Fruit fly (Drosophila melanogaster): ENCODE measurements around the gene Pcyt2.

Pcyt2 gene

dm6 chr3L:1553193-1553592 is at the start of gene Pcyt2:
Gene Pcyt2, plus strand, starts transcription at chr3L:1553493.
- TF ChIP-seq CG8478 (optimal IDR thresholded peaks at IDR 0.05) (no peak), CTCF (optimal IDR thresholded peaks at IDR 0.05) (no peak)

- TF ChIP-seq CG8478 (optimal IDR thresholded peaks at IDR 0.05), result no peak
- no peak for TF ChIP-seq CTCF (optimal IDR thresholded peaks at IDR 0.05)
Observed at dm6 chr3L:1515820-1516540, 37.3 kb upstream of the Pcyt2 start.

- TF ChIP-seq CG8478 (optimal IDR thresholded peaks at IDR 0.05) (no peak), CTCF (optimal IDR thresholded peaks at IDR 0.05) (no peak)
Observed at dm6 chr3L:1516631-1517273, 36.5 kb upstream of the Pcyt2 start, which contains the start of gene cue. Gene cue, minus strand, starts transcription at chr3L:1517271.

DNA sequence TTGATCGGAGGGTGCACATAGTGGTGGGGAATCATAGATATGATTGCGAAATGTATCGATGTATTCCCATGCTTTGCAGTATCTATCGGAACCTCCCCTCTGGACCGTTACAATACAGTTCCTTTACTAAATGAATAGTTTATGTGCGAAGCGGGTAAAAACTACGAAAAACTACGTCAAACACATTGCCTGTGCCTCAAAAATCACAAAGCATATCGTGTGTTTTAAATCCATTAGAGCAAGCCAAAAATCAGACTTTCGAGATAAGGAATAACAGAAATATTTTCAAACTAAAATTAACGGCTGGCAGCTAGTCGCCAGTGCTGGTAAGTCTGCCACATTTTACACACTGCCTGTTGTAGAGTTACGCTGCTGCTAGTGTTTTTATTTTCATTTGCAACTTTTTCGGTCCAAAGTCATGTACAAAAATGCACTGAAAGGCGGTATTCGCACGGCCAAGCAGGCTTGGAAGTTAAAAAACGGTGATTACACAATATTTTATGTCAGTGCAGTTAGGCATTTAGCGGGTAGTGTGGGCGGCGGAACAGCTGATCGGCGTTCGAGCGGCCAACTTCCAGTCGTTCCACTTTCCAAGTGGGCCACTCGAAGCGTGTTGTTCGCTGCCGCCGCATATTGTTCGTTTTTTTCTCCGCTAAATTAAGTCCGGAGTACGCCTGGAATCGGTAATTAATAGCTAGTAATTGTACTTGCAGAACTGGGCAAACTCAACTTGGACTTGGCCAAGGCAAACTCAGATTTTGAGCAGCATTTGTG is 35.8 kb upstream of the Pcyt2 start:
- TF ChIP-seq CG8478 (optimal IDR thresholded peaks at IDR 0.05) (no peak), CTCF (optimal IDR thresholded peaks at IDR 0.05) (peak in 1 of 2 experiments; percentile 12)

- TF ChIP-seq CTCF (optimal IDR thresholded peaks at IDR 0.05) (no peak), CG8478 (optimal IDR thresholded peaks at IDR 0.05) (no peak)
Observed at dm6 chr3L:1518715-1519603, 34.3 kb upstream of the Pcyt2 start.

dm6 chr3L:1531159-1531558 is 22.1 kb upstream of the Pcyt2 start, which contains the start of gene Ir62a:
Gene Ir62a, minus strand, starts transcription at chr3L:1531259.
- TF ChIP-seq CG8478 (optimal IDR thresholded peaks at IDR 0.05) (no peak), CTCF (optimal IDR thresholded peaks at IDR 0.05) (no peak)

DNA sequence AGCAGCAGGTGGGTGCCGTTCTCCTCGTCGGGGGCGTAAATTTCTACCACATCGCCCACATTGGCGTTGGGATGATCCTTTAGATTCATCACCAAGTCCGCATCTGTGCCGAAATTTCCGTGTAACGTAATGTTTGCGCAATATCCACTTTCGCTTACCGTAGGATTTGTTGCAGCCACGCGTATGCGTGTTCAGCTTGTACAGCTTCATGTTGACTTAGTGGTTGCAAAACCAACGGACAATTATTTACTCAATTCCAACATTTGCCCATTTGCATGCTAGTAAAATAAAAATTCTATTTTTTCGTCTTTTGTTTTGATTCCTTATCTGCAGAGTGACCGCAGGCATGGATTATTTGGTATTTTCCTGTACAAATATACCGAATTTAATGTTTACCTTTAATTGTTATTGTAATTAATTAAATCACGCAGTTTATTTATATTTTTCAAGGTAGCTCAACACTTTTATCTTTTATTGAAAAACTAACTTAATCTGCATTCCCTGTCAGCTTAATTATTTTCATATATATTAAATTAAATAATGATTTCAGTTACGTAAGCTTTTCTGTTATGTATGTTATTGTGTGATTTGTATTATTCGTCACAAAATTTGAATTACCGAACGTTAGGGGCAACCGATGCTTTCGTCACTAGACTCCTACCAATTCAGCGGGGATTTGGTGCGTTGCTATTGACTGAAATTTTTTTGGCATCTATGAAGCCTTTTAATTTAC is 19.4 kb upstream of the Pcyt2 start, which contains the start of gene Iml1:
TSS of gene Iml1 (minus strand) at position 336 of the 733 bp plus-strand sequence.
- TF ChIP-seq CG8478 (optimal IDR thresholded peaks at IDR 0.05), result no peak
- TF ChIP-seq CTCF (optimal IDR thresholded peaks at IDR 0.05), result no peak

DNA sequence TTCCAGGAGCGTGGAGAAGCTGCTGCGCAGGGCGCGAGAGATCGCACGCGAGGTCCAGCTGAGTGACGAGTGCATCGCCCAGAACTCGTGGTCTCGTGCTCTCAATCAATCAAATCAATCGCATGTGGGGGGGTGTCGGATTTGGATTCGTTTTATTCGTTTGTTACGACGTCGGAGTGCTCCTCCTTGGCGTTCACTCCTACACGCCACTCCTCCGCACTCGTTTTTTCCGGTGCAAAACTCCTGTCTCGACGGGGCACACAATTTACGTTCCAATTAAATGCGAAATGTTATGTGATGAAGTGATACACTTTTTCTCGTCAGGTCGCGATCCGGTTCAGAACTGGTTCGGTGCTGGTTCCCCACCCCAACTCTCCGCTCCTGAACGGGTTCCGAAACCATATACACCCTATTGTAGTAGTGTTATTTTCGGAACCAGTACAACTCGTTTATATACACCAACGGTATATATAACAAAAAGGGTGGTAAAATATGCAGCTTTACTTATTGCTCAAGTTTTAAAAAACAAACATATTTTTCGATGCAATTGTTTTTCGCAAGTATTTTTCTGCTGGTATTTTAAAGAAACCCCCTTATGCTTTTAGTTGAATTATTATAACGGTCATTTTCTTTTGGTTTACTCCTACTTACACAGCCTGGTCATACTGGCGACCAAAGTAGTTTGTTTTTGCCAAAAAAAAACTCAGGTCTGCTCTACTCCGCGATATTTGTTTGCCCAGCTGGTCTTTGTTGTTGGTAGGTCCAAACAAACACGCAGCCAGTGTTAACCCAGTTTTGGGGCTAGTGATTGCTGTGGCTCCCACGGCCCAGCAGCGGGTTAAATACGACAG is 16.6 kb upstream of the Pcyt2 start, which contains the start of the genes CG12091 and pns:
TSS of gene CG12091 (minus strand) at position 349 of the 851 bp plus-strand sequence.
TSS of gene pns (plus strand) at position 651 of the 851 bp plus-strand sequence.
- TF ChIP-seq CG8478 (optimal IDR thresholded peaks at IDR 0.05) (no peak), CTCF (optimal IDR thresholded peaks at IDR 0.05) (no peak)

DNA sequence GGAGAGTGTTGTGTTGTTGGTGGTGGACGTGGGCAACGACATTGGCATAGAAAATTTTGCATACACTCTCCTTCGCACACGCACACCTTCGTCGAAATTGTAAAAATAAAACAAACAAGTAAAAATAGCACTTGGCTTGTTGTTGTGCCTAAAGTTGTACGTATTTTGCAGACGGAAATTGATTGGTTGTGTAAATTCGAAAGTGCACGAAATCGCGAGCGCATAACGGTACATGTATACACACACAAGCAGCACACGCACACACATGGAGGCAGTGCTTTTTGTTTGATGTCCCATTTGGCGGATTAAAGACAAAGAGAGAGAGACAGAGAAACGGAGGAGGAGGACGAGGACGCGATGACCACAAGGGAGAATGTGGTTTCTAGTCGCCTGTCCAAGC is 15.9 kb upstream of the Pcyt2 start:
- TF ChIP-seq CTCF (optimal IDR thresholded peaks at IDR 0.05) (no peak), CG8478 (optimal IDR thresholded peaks at IDR 0.05) (no peak)

DNA sequence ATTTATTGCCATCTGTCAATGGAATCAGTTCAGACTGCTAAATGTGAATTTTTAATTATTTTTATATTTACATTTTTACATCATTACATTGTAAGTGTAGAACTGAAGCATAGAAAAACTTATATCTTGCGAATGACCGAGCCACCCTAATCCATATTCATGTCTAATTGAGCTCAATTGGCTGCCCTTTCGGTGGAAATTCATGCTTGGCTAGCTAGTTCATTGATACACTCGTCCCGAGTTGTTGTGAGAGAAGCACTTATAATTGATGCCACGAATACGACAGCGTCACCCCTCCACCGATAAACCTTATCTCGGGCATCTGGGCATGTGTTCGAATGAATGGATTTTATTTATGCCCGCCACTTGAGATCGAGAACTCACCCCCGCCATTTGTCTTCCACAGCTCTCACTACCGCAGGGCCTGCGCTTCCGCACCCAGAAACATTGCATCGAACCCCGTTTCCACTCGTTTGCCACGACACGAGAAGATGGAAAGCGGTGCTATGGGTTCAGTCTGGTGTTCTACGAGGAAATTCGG is 14.9 kb upstream of the Pcyt2 start:
- TF ChIP-seq CG8478 (optimal IDR thresholded peaks at IDR 0.05) (no peak), CTCF (optimal IDR thresholded peaks at IDR 0.05) (no peak)

dm6 chr3L:1545693-1546329 is 7.5 kb upstream of the Pcyt2 start, which contains the start of the genes CG32313 and Pcyt1:
Gene CG32313, minus strand, starts transcription at chr3L:1545743.
Gene Pcyt1, plus strand, starts transcription at chr3L:1546092.
- TF ChIP-seq CG8478 (optimal IDR thresholded peaks at IDR 0.05) (no peak), CTCF (optimal IDR thresholded peaks at IDR 0.05) (peak in 1 of 2 experiments; percentile 35)
